Worm (Caenorhabditis elegans) whole organism, late embryonic: ENCODE results near the gene T07A9.14.

ENCODE experiments used
- K09A11.1 ChIP-seq: sonication (generic microtip); optimal IDR thresholded peaks from 2 replicates; lab custom pipeline; 2017; ENCODE audit warnings: antibody characterized with exemption, mild to moderate bottlenecking, missing genetic modification characterization, missing compliant biosample characterization; ENCODE audit not compliant: insufficient read depth
- T23F11.4 ChIP-seq: fragments of 200-800 bp; sonication (Bioruptor generic); optimal IDR thresholded peaks from 2 replicates; lab custom pipeline; 2018; ENCODE audit warnings: mild to moderate bottlenecking, missing genetic modification characterization, missing compliant biosample characterization
- ahr-1 ChIP-seq: sonication (generic microtip); optimal IDR thresholded peaks from 2 replicates; lab custom pipeline; 2016; ENCODE audit warnings: missing genetic modification characterization, missing compliant biosample characterization
- ama-1 ChIP-seq: fragments of 150-350 bp; optimal IDR thresholded peaks from 2 replicates; lab custom pipeline; 2014
- ceh-24 ChIP-seq: sonication (generic microtip); optimal IDR thresholded peaks from 2 replicates; lab custom pipeline; 2016; ENCODE audit warnings: mild to moderate bottlenecking, missing genetic modification characterization, missing compliant biosample characterization
- ceh-30 ChIP-seq: fragments of 150-350 bp; optimal IDR thresholded peaks from 2 replicates; lab custom pipeline; 2014; ENCODE audit warnings: missing biosample characterization, missing genetic modification characterization
- ceh-48 ChIP-seq: sonication (generic microtip); optimal IDR thresholded peaks from 2 replicates; lab custom pipeline; 2016; ENCODE audit warnings: missing genetic modification characterization, inconsistent platforms, missing compliant biosample characterization
- ceh-6 ChIP-seq: fragments of 200-800 bp; sonication (Bioruptor generic); optimal IDR thresholded peaks from 2 replicates; lab custom pipeline; 2018; ENCODE audit warnings: mild to moderate bottlenecking, missing genetic modification characterization, missing compliant biosample characterization
- dve-1 ChIP-seq: sonication (generic microtip); optimal IDR thresholded peaks from 2 replicates; lab custom pipeline; 2017; ENCODE audit warnings: antibody characterized with exemption, mild to moderate bottlenecking, missing genetic modification characterization, missing compliant biosample characterization
- elt-2 ChIP-seq: sonication (generic microtip); optimal IDR thresholded peaks from 2 replicates; lab custom pipeline; 2016; ENCODE audit warnings: missing genetic modification reagents, missing genetic modification characterization, missing compliant biosample characterization
- fkh-10 ChIP-seq: fragments of 150-350 bp; optimal IDR thresholded peaks from 2 replicates; lab custom pipeline; 2014; ENCODE audit warnings: missing biosample characterization, missing genetic modification reagents, missing genetic modification characterization
- gmeb-2 ChIP-seq: sonication (generic microtip); optimal IDR thresholded peaks from 2 replicates; lab custom pipeline; 2016; ENCODE audit warnings: missing genetic modification characterization, inconsistent platforms, missing compliant biosample characterization
- hlh-30 ChIP-seq: sonication (generic microtip); optimal IDR thresholded peaks from 2 replicates; lab custom pipeline; 2017; ENCODE audit warnings: antibody characterized with exemption, missing genetic modification characterization, missing compliant biosample characterization; ENCODE audit not compliant: insufficient read depth
- lin-11 ChIP-seq: fragments of 200-800 bp; sonication (Bioruptor generic); optimal IDR thresholded peaks from 2 replicates; lab custom pipeline; 2018; ENCODE audit warnings: mild to moderate bottlenecking, missing genetic modification characterization, missing compliant biosample characterization
- madf-2 ChIP-seq: sonication (generic microtip); optimal IDR thresholded peaks from 2 replicates; lab custom pipeline; 2017; ENCODE audit warnings: missing genetic modification characterization, missing compliant biosample characterization
- mec-3 ChIP-seq: sonication (generic microtip); optimal IDR thresholded peaks from 2 replicates; lab custom pipeline; 2016; ENCODE audit warnings: borderline replicate concordance, missing genetic modification characterization, missing compliant biosample characterization
- nfya-1 ChIP-seq: sonication (generic microtip); optimal IDR thresholded peaks from 2 replicates; lab custom pipeline; 2017; ENCODE audit warnings: missing genetic modification characterization, mild to moderate bottlenecking, missing compliant biosample characterization, antibody characterized with exemption, moderate library complexity
- npax-4 ChIP-seq: sonication (generic microtip); optimal IDR thresholded peaks from 2 replicates; lab custom pipeline; 2016; ENCODE audit warnings: missing genetic modification characterization, missing compliant biosample characterization
- pag-3 ChIP-seq: sonication (generic microtip); optimal IDR thresholded peaks from 2 replicates; lab custom pipeline; 2016; ENCODE audit warnings: missing compliant biosample characterization, missing genetic modification characterization, borderline replicate concordance
- pha-2 ChIP-seq: sonication (generic microtip); optimal IDR thresholded peaks from 2 replicates; lab custom pipeline; 2017; ENCODE audit warnings: mild to moderate bottlenecking, missing genetic modification characterization, missing compliant biosample characterization
- pqm-1 ChIP-seq: sonication (generic microtip); optimal IDR thresholded peaks from 2 replicates; lab custom pipeline; 2016; ENCODE audit warnings: missing genetic modification characterization, missing compliant biosample characterization
- pros-1 ChIP-seq: fragments of 150-350 bp; optimal IDR thresholded peaks from 2 replicates; lab custom pipeline; 2014; ENCODE audit warnings: missing biosample characterization, missing genetic modification reagents, missing genetic modification characterization
- sdc-2 ChIP-seq: sonication (generic microtip); optimal IDR thresholded peaks from 2 replicates; lab custom pipeline; 2016; ENCODE audit warnings: missing genotype, missing genetic modification characterization, missing compliant biosample characterization
- sox-2 ChIP-seq: fragments of 200-800 bp; sonication (Bioruptor generic); IDR thresholded peaks from 2 replicates; pipeline ENCODE4 v1.3.6; 2022; ENCODE audit warnings: missing genetic modification reagents, missing genetic modification characterization, missing compliant biosample characterization
- tbx-2 ChIP-seq: sonication (generic microtip); optimal IDR thresholded peaks from 2 replicates; lab custom pipeline; 2016; ENCODE audit warnings: missing genetic modification characterization, missing compliant biosample characterization
- tbx-7 ChIP-seq: sonication (generic microtip); optimal IDR thresholded peaks from 2 replicates; lab custom pipeline; 2016; ENCODE audit warnings: missing genotype, missing genetic modification characterization, missing compliant biosample characterization
- ttx-3 ChIP-seq: sonication (generic microtip); optimal IDR thresholded peaks from 2 replicates; lab custom pipeline; 2016; ENCODE audit warnings: missing genetic modification reagents, missing genetic modification characterization, missing compliant biosample characterization
- unc-55 ChIP-seq: sonication (generic microtip); optimal IDR thresholded peaks from 2 replicates; lab custom pipeline; 2017; ENCODE audit warnings: missing biosample characterization, missing genetic modification reagents, missing genetic modification characterization
- unc-86 ChIP-seq: sonication (generic microtip); optimal IDR thresholded peaks from 2 replicates; lab custom pipeline; 2016; ENCODE audit warnings: missing genetic modification characterization, missing compliant biosample characterization
- ztf-16 ChIP-seq: sonication (generic microtip); optimal IDR thresholded peaks from 2 replicates; lab custom pipeline; 2017; ENCODE audit warnings: missing genetic modification characterization, missing compliant biosample characterization

Gene T07A9.14

ce11 chrIV:375915-376314 lies 10.6 kb upstream of the T07A9.14 start, which contains the start of gene fln-1:
Gene fln-1, minus strand, starts transcription at chrIV:376015.
- TF ChIP-seq dve-1 (tag; lab: Kevin White, UChicago) (no peak), sox-2 (GFP tag; lab: Robert Waterston, UW) (no peak), madf-2 (no peak), tbx-2 (no peak), npax-4 (no peak), hlh-30 (tag; lab: Kevin White, UChicago) (no peak)

ce11 chrIV:377791-378190 lies 8.7 kb upstream of the T07A9.14 start:
- TF ChIP-seq lin-11 (tag; lab: Kevin White, UChicago) = no peak
- no peak for TF ChIP-seq ztf-16 (tag; lab: Kevin White, UChicago)
- no peak for TF ChIP-seq ttx-3 (tag; lab: Kevin White, UChicago)
- no peak for TF ChIP-seq ceh-48 (tag; lab: Kevin White, UChicago)
- no peak for TF ChIP-seq gmeb-2 (tag; lab: Kevin White, UChicago)
- no peak for TF ChIP-seq hlh-30 (tag; lab: Kevin White, UChicago)
- TF ChIP-seq pros-1 (tag; lab: Kevin White, UChicago) = no peak
- TF ChIP-seq T23F11.4 (GFP tag; lab: Kevin White, UChicago) = no peak
- no peak for TF ChIP-seq unc-86
- TF ChIP-seq pha-2 (tag; lab: Kevin White, UChicago) = no peak
- TF ChIP-seq K09A11.1 (tag; lab: Kevin White, UChicago) = no peak
- TF ChIP-seq ceh-30 = no peak
- no peak for TF ChIP-seq ceh-24 (tag; lab: Kevin White, UChicago)
- TF ChIP-seq ahr-1 (tag; lab: Kevin White, UChicago) = no peak
- TF ChIP-seq ceh-6 (GFP tag; lab: Kevin White, UChicago) = no peak
- TF ChIP-seq ama-1 = no peak

ce11 chrIV:378367-378766 lies 8.1 kb upstream of the T07A9.14 start:
- TF ChIP-seq nfya-1 (tag; lab: Kevin White, UChicago) = no peak
- TF ChIP-seq ceh-48 (tag; lab: Kevin White, UChicago) = no peak

- TF ChIP-seq tbx-7 (tag; lab: Kevin White, UChicago) (no peak), unc-55 (peak; percentile 68)
Observed at ce11 chrIV:378838-379237, 7.7 kb upstream of the T07A9.14 start.

ce11 chrIV:379605-380004 lies 6.9 kb upstream of the T07A9.14 start:
- no peak for TF ChIP-seq fkh-10 (GFP tag; lab: Kevin White, UChicago)
- TF ChIP-seq tbx-2 = no peak
- TF ChIP-seq pqm-1 = no peak
- no peak for TF ChIP-seq hlh-30 (tag; lab: Kevin White, UChicago)
- TF ChIP-seq pag-3 (tag; lab: Kevin White, UChicago) = no peak
- no peak for TF ChIP-seq tbx-7 (tag; lab: Kevin White, UChicago)
- TF ChIP-seq sdc-2 (tag; lab: Kevin White, UChicago) = no peak
- TF ChIP-seq ahr-1 (tag; lab: Kevin White, UChicago) = no peak

- TF ChIP-seq elt-2 (tag; lab: Kevin White, UChicago) (peak; percentile 49), mec-3 (tag; lab: Kevin White, UChicago) (no peak)
- TF ChIP-seq, all 69 proteins: peak for 1
Observed at ce11 chrIV:383135-383731, 3.3 kb upstream of the T07A9.14 start, which contains the start of gene spl-1. Gene spl-1, minus strand, starts transcription at chrIV:383185.
